Fruit fly (Drosophila melanogaster): ENCODE measurements around the gene fzo.

DNA sequence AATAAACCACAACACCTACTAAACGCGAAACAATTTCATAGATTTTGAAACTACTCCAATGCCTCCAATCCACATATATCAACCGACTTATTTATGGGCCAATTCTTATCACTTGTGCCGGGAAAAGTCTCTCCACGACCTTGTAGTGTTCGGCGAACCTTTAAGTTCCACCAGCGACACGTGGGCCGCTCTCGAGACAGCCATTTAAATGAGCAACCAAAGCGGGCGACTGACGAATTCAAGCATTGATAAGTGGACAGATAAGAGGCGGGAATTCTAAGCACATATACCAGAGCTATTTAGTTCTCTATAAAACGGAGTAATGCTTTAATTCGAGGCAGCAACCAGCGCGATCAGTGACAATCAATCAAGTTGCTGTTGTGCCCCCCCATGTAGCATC, 8.9 kb upstream of the fzo start:
- TF ChIP-seq CTCF (optimal IDR thresholded peaks at IDR 0.05): no peak
- TF ChIP-seq CG8478 (optimal IDR thresholded peaks at IDR 0.05): no peak

Measured in S2 (cell line).